Worm (Caenorhabditis elegans) whole organism, L4 larva: ENCODE measurements around the gene R09D1.14.

ENCODE experiments used
- F10B5.3 ChIP-seq: sonication (generic microtip); optimal IDR thresholded peaks from 2 replicates; lab custom pipeline; 2016; ENCODE audit warnings: mild to moderate bottlenecking, missing genetic modification characterization, missing compliant biosample characterization
- T20F7.1 ChIP-seq: fragments of 200-800 bp; sonication (Bioruptor generic); optimal IDR thresholded peaks from 2 replicates; lab custom pipeline; 2018; ENCODE audit warnings: mild to moderate bottlenecking, missing genetic modification characterization, missing compliant biosample characterization
- Y48G9A.11 ChIP-seq: fragments of 200-800 bp; sonication (Bioruptor generic); IDR thresholded peaks from 2 replicates; pipeline ENCODE4 v1.3.6; 2022; ENCODE audit warnings: missing genetic modification reagents, missing genetic modification characterization, missing compliant biosample characterization
- aly-2 ChIP-seq: sonication (generic microtip); optimal IDR thresholded peaks from 2 replicates; lab custom pipeline; 2018; ENCODE audit warnings: missing biosample characterization, missing genetic modification characterization
- ceh-28 ChIP-seq: fragments of 150-350 bp; optimal IDR thresholded peaks from 2 replicates; lab custom pipeline; 2014; ENCODE audit warnings: missing biosample characterization, missing genetic modification reagents, missing genetic modification characterization
- ceh-32 ChIP-seq: sonication (generic microtip); optimal IDR thresholded peaks from 2 replicates; lab custom pipeline; 2016; ENCODE audit warnings: mild to moderate bottlenecking, missing genetic modification characterization, missing compliant biosample characterization; ENCODE audit not compliant: poor library complexity
- daf-16 ChIP-seq, 3 experiments: sonication (generic microtip); optimal IDR thresholded peaks; 2 replicates each; lab custom pipeline; 2016 to 2017; ENCODE audit warnings: missing genetic modification characterization in 3 of 3, missing genetic modification reagents in 3 of 3, mild to moderate bottlenecking in 2 of 3, missing compliant biosample characterization in 2 of 3, missing biosample characterization in 1 of 3, moderate library complexity in 1 of 3
- daf-19 ChIP-seq: fragments of 200-800 bp; sonication (Bioruptor generic); conservative IDR thresholded peaks from 2 replicates; pipeline ENCODE4 v1.3.6; 2022; ENCODE audit warnings: missing genetic modification characterization, missing compliant biosample characterization
- dmd-6 ChIP-seq: fragments of 200-800 bp; sonication (Bioruptor generic); IDR thresholded peaks from 2 replicates; pipeline ENCODE4 v1.3.6; 2022; ENCODE audit warnings: missing genetic modification reagents, missing genetic modification characterization, missing compliant biosample characterization
- dmd-8 ChIP-seq: fragments of 200-800 bp; sonication (Bioruptor generic); IDR thresholded peaks from 2 replicates; pipeline ENCODE4 v1.3.6; 2022; ENCODE audit warnings: missing genetic modification characterization, missing compliant biosample characterization
- dmd-9 ChIP-seq: fragments of 200-800 bp; sonication (Bioruptor generic); IDR thresholded peaks from 2 replicates; pipeline ENCODE4 v1.3.6; 2022; ENCODE audit warnings: missing genetic modification reagents, missing genetic modification characterization, missing compliant biosample characterization
- dpl-1 ChIP-seq: fragments of 150-350 bp; optimal IDR thresholded peaks from 2 replicates; lab custom pipeline; 2014; ENCODE audit warnings: missing biosample characterization, missing genetic modification reagents, missing genetic modification characterization
- dve-1 ChIP-seq: sonication (generic microtip); optimal IDR thresholded peaks from 2 replicates; lab custom pipeline; 2017; ENCODE audit warnings: antibody characterized with exemption, mild to moderate bottlenecking, missing genetic modification characterization, missing compliant biosample characterization; ENCODE audit not compliant: insufficient read depth
- egl-27 ChIP-seq: sonication (generic microtip); optimal IDR thresholded peaks from 3 replicates; lab custom pipeline; 2017; ENCODE audit warnings: missing biosample characterization, missing genetic modification reagents, missing genetic modification characterization
- egl-43 ChIP-seq: fragments of 200-800 bp; sonication (Bioruptor generic); IDR thresholded peaks from 2 replicates; pipeline ENCODE4 v1.3.6; 2022; ENCODE audit warnings: missing genetic modification reagents, missing genetic modification characterization, missing compliant biosample characterization
- fos-1 ChIP-seq: fragments of 150-350 bp; optimal IDR thresholded peaks from 2 replicates; lab custom pipeline; 2014; ENCODE audit warnings: missing biosample characterization, missing genetic modification characterization
- gei-8 ChIP-seq: fragments of 200-800 bp; sonication (Bioruptor generic); optimal IDR thresholded peaks from 2 replicates; lab custom pipeline; 2018; ENCODE audit warnings: mild to moderate bottlenecking, missing genetic modification characterization, missing compliant biosample characterization
- hif-1 ChIP-seq, 2 experiments: sonication (generic microtip); optimal IDR thresholded peaks; 2 replicates each; lab custom pipeline; 2016 to 2017; ENCODE audit warnings: missing compliant biosample characterization in 2 of 2, missing genetic modification characterization in 2 of 2, missing genetic modification reagents in 2 of 2, missing genotype in 2 of 2, mild to moderate bottlenecking in 1 of 2
- hlh-11 ChIP-seq: fragments of 200-800 bp; sonication (Bioruptor generic); optimal IDR thresholded peaks from 2 replicates; lab custom pipeline; 2018; ENCODE audit warnings: mild to moderate bottlenecking, missing genetic modification characterization, missing compliant biosample characterization
- hlh-30 ChIP-seq: sonication (generic microtip); optimal IDR thresholded peaks from 2 replicates; lab custom pipeline; 2017; ENCODE audit warnings: antibody characterized with exemption, mild to moderate bottlenecking, missing genetic modification characterization, missing compliant biosample characterization; ENCODE audit not compliant: insufficient read depth
- jun-1 ChIP-seq: fragments of 150-350 bp; optimal IDR thresholded peaks from 2 replicates; lab custom pipeline; 2014; ENCODE audit warnings: missing biosample characterization, missing genetic modification reagents, missing genetic modification characterization
- lim-7 ChIP-seq: fragments of 200-800 bp; sonication (Bioruptor generic); IDR thresholded peaks from 2 replicates; pipeline ENCODE4 v1.3.6; 2022; ENCODE audit warnings: missing genetic modification characterization, missing compliant biosample characterization
- lin-15B ChIP-seq: fragments of 150-350 bp; sonication (generic microtip); optimal IDR thresholded peaks from 3 replicates; lab custom pipeline; 2014; ENCODE audit warnings: missing biosample characterization, missing genetic modification characterization
- lin-29 ChIP-seq: fragments of 200-800 bp; sonication (Bioruptor generic); IDR thresholded peaks from 2 replicates; pipeline ENCODE4 v1.3.6; 2022; ENCODE audit warnings: missing genetic modification reagents, missing genetic modification characterization, missing compliant biosample characterization
- lin-38 ChIP-seq: fragments of 200-800 bp; sonication (Bioruptor generic); IDR thresholded peaks from 2 replicates; pipeline ENCODE4 v1.3.6; 2022; ENCODE audit warnings: missing genetic modification reagents, missing genetic modification characterization, missing compliant biosample characterization
- lin-39 ChIP-seq: fragments of 150-350 bp; optimal IDR thresholded peaks from 2 replicates; lab custom pipeline; 2014; ENCODE audit warnings: missing biosample characterization, missing genetic modification reagents, missing genetic modification characterization
- lsy-2 ChIP-seq, 2 experiments: fragments of 150-350 bp in 1 of 2; sonication (generic microtip) in 1 of 2; optimal IDR thresholded peaks; 2 replicates each; lab custom pipeline; 2014 to 2017; ENCODE audit warnings: missing biosample characterization in 2 of 2, missing genetic modification characterization in 2 of 2
- mdl-1 ChIP-seq, 2 experiments: fragments of 150-350 bp in 1 of 2; sonication (generic microtip) in 1 of 2; optimal IDR thresholded peaks; 2 replicates each; lab custom pipeline; 2014 to 2017; ENCODE audit warnings: missing biosample characterization in 2 of 2, missing genetic modification characterization in 2 of 2
- mdt-29 ChIP-seq: fragments of 200-800 bp; sonication (Bioruptor generic); IDR thresholded peaks from 2 replicates; pipeline ENCODE4 v1.3.6; 2022; ENCODE audit warnings: missing genetic modification reagents, missing genetic modification characterization, missing compliant biosample characterization
- nhr-237 ChIP-seq: sonication (generic microtip); optimal IDR thresholded peaks from 2 replicates; lab custom pipeline; 2017; ENCODE audit warnings: missing biosample characterization, missing genetic modification characterization
- nhr-25 ChIP-seq: sonication (generic microtip); optimal IDR thresholded peaks from 2 replicates; lab custom pipeline; 2017; ENCODE audit warnings: missing genetic modification characterization, mild to moderate bottlenecking, missing compliant biosample characterization, antibody characterized with exemption, moderate library complexity, borderline replicate concordance; ENCODE audit not compliant: insufficient read depth
- nhr-28 ChIP-seq: fragments of 150-350 bp; optimal IDR thresholded peaks from 2 replicates; lab custom pipeline; 2014; ENCODE audit warnings: missing biosample characterization, missing genetic modification characterization
- nhr-41 ChIP-seq: fragments of 200-800 bp; sonication (Bioruptor generic); IDR thresholded peaks from 2 replicates; pipeline ENCODE4 v1.3.6; 2022; ENCODE audit warnings: missing genetic modification reagents, missing genetic modification characterization, missing compliant biosample characterization
- nhr-42 ChIP-seq: fragments of 200-800 bp; sonication (Bioruptor generic); IDR thresholded peaks from 2 replicates; pipeline ENCODE4 v1.3.6; 2022; ENCODE audit warnings: missing genetic modification characterization, missing compliant biosample characterization
- nhr-48 ChIP-seq: sonication (generic microtip); optimal IDR thresholded peaks from 2 replicates; lab custom pipeline; 2016; ENCODE audit warnings: mild to moderate bottlenecking, missing genetic modification characterization, missing compliant biosample characterization
- nhr-6 ChIP-seq: fragments of 150-350 bp; optimal IDR thresholded peaks from 2 replicates; lab custom pipeline; 2014; ENCODE audit warnings: missing biosample characterization, missing genetic modification characterization
- nhr-76 ChIP-seq: fragments of 150-350 bp; optimal IDR thresholded peaks from 2 replicates; lab custom pipeline; 2014; ENCODE audit warnings: missing biosample characterization, missing genetic modification characterization
- pha-4 ChIP-seq, 2 experiments: fragments of 150-350 bp in 1 of 2; fragments of 200-800 bp in 1 of 2; sonication (Bioruptor generic) in 1 of 2; IDR thresholded peaks in 1 of 2; optimal IDR thresholded peaks in 1 of 2; 2 replicates each; pipeline versions ENCODE4 v1.3.6 to Lab custom; 2014 to 2022; ENCODE audit warnings: missing genetic modification characterization in 2 of 2, missing genetic modification reagents in 2 of 2, missing biosample characterization in 1 of 2, missing compliant biosample characterization in 1 of 2
- pqm-1 ChIP-seq: sonication (generic microtip); optimal IDR thresholded peaks from 2 replicates; lab custom pipeline; 2017; ENCODE audit warnings: missing biosample characterization, missing genetic modification characterization
- rbr-2 ChIP-seq: sonication (generic microtip); optimal IDR thresholded peaks from 2 replicates; lab custom pipeline; 2016; ENCODE audit warnings: missing genotype, missing genetic modification characterization, missing compliant biosample characterization
- sdz-12 ChIP-seq: fragments of 200-800 bp; sonication (Bioruptor generic); optimal IDR thresholded peaks from 2 replicates; lab custom pipeline; 2018; ENCODE audit warnings: mild to moderate bottlenecking, missing genetic modification characterization, missing compliant biosample characterization
- set-16 ChIP-seq: fragments of 200-800 bp; sonication (Bioruptor generic); IDR thresholded peaks from 2 replicates; pipeline ENCODE4 v1.3.6; 2022; ENCODE audit warnings: missing genetic modification reagents, missing genetic modification characterization, missing compliant biosample characterization
- tra-1 ChIP-seq: fragments of 200-800 bp; sonication (Bioruptor generic); IDR thresholded peaks from 2 replicates; pipeline ENCODE4 v1.3.6; 2022; ENCODE audit warnings: missing genetic modification reagents, missing genetic modification characterization, missing compliant biosample characterization
- unc-39 ChIP-seq: sonication (generic microtip); optimal IDR thresholded peaks from 2 replicates; lab custom pipeline; 2017; ENCODE audit warnings: missing biosample characterization, missing genetic modification characterization
- unc-62 ChIP-seq, 3 experiments: fragments of 150-350 bp in 1 of 3; sonication (generic microtip); optimal IDR thresholded peaks in 2 of 3; peaks in 1 of 3; 1 replicate in 1 of 3; 2 replicates in 2 of 3; lab custom pipeline; 2014 to 2017; ENCODE audit warnings: missing biosample characterization in 3 of 3, missing genetic modification characterization in 3 of 3, missing genetic modification reagents in 3 of 3, missing genotype in 1 of 3
- zag-1 ChIP-seq: fragments of 150-350 bp; optimal IDR thresholded peaks from 2 replicates; lab custom pipeline; 2014; ENCODE audit warnings: missing biosample characterization, missing genetic modification characterization
- zfp-2 ChIP-seq: sonication (generic microtip); optimal IDR thresholded peaks from 2 replicates; lab custom pipeline; 2016; ENCODE audit warnings: mild to moderate bottlenecking, missing genetic modification characterization, missing compliant biosample characterization
- zfp-3 ChIP-seq: fragments of 200-800 bp; sonication (Bioruptor generic); conservative IDR thresholded peaks from 2 replicates; pipeline ENCODE4 v1.3.6; 2022; ENCODE audit warnings: missing genetic modification reagents, missing genetic modification characterization, missing compliant biosample characterization
- ztf-7 ChIP-seq: fragments of 150-350 bp; optimal IDR thresholded peaks from 2 replicates; lab custom pipeline; 2014; ENCODE audit warnings: missing biosample characterization, missing genetic modification characterization

The R09D1.14 gene

DNA sequence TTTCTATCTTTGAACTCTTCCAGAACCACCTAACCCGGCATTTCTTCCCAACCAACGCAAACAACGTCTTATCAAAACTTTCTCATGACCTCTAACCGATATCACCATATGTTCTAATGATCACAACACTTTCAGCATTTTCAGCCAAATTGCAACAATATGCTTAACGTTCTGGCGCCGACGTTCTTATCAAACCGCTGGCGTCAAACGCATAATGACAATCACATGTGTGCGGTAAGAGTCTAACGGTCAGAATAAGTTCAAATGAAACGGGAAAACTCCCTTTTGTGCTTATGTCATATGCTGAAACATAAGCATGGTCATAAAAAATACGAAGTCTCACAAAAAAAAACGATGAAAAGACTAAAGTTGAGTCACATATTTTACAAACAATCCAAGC lies 41.6 kb upstream of the R09D1.14 start (continued):
- TF ChIP-seq egl-27 (tag; lab: Kevin White, UChicago), result no peak
- no peak for TF ChIP-seq rbr-2
- no peak for TF ChIP-seq unc-39
- no peak for TF ChIP-seq nhr-6 (tag; lab: Kevin White, UChicago)
- TF ChIP-seq dmd-8, result no peak
- TF ChIP-seq dmd-6, result peak; percentile 98
- TF ChIP-seq hlh-30 (tag; lab: Kevin White, UChicago), result peak; percentile 86
- no peak for TF ChIP-seq daf-19 (GFP tag; lab: Robert Waterston, UW)
- peak in 1 of 2 experiments; percentile 49 for TF ChIP-seq hif-1 (tag; optimal IDR thresholded peaks at IDR 0.05; lab: Kevin White, UChicago)
- no peak for TF ChIP-seq F10B5.3 (tag; lab: Kevin White, UChicago)
- no peak for TF ChIP-seq ceh-28 (tag; lab: Kevin White, UChicago)
- TF ChIP-seq tra-1 (GFP tag; lab: Robert Waterston, UW), result peak; percentile 88
- TF ChIP-seq nhr-76 (tag; lab: Kevin White, UChicago), result no peak
- TF ChIP-seq dpl-1, result no peak
- TF ChIP-seq mdl-1 (tag; optimal IDR thresholded peaks at IDR 0.05; lab: Kevin White, UChicago), result peak in 1 of 2 experiments; percentile 25
- peak in 1 of 2 experiments; percentile 41 for TF ChIP-seq lsy-2 (tag; optimal IDR thresholded peaks at IDR 0.05; lab: Kevin White, UChicago)
- TF ChIP-seq lin-15B (tag; lab: Kevin White, UChicago), result no peak
- no peak for TF ChIP-seq lim-7 (GFP tag; lab: Robert Waterston, UW)
- TF ChIP-seq nhr-237 (tag; lab: Kevin White, UChicago), result no peak
- no peak for TF ChIP-seq nhr-25 (tag; lab: Kevin White, UChicago)
- no peak for TF ChIP-seq Y48G9A.11
- peak; percentile 53 for TF ChIP-seq jun-1
- peak; percentile 95 for TF ChIP-seq hlh-11 (tag; lab: Kevin White, UChicago)
- TF ChIP-seq T20F7.1, result peak; percentile 55
- peak; percentile 81 for TF ChIP-seq pqm-1 (tag; lab: Kevin White, UChicago)
- TF ChIP-seq pha-4 (GFP tag; IDR thresholded peaks at IDR 0.05; lab: Robert Waterston, UW), result no peak
- peak; percentile 44 for TF ChIP-seq pha-4 (tag; optimal IDR thresholded peaks at IDR 0.05; lab: Kevin White, UChicago)
- TF ChIP-seq dve-1 (tag; lab: Kevin White, UChicago), result peak; percentile 96
- TF ChIP-seq nhr-42 (GFP tag; lab: Robert Waterston, UW), result no peak
- peak in 1 of 2 experiments; percentile 49 for TF ChIP-seq daf-16 (GFP tag; optimal IDR thresholded peaks at IDR 0.05; lab: Kevin White, UChicago)
- TF ChIP-seq daf-16 (tag; optimal IDR thresholded peaks at IDR 0.05; lab: Kevin White, UChicago), result peak; percentile 96
- TF ChIP-seq nhr-28 (tag; lab: Kevin White, UChicago), result peak; percentile 92
- peak; percentile 93 for TF ChIP-seq mdt-29 (GFP tag; lab: Robert Waterston, UW)
- no peak for TF ChIP-seq sdz-12 (GFP tag; lab: Kevin White, UChicago)
- TF ChIP-seq ztf-7 (tag; lab: Kevin White, UChicago), result no peak
- TF ChIP-seq fos-1 (tag; lab: Kevin White, UChicago), result peak; percentile 82
- TF ChIP-seq set-16 (GFP tag; lab: Robert Waterston, UW), result no peak
- peak; percentile 62 for TF ChIP-seq gei-8
- TF ChIP-seq ceh-32, result no peak
- TF ChIP-seq zfp-3 (GFP tag; lab: Robert Waterston, UW), result no peak
- no peak for TF ChIP-seq zfp-2
- TF ChIP-seq aly-2 (tag; lab: Kevin White, UChicago), result no peak
- peak in 1 of 2 experiments; percentile 62 for TF ChIP-seq unc-62 (GFP tag; optimal IDR thresholded peaks at IDR 0.05 in 1 of 2; lab: Kevin White, UChicago)
- TF ChIP-seq unc-62 (tag; optimal IDR thresholded peaks at IDR 0.05; lab: Kevin White, UChicago), result no peak
- peak; percentile 86 for TF ChIP-seq nhr-41 (GFP tag; lab: Robert Waterston, UW)
- no peak for TF ChIP-seq egl-43
- no peak for TF ChIP-seq lin-39 (tag; lab: Kevin White, UChicago)
- no peak for TF ChIP-seq dmd-9 (GFP tag; lab: Robert Waterston, UW)
- TF ChIP-seq nhr-48 (tag; lab: Kevin White, UChicago), result peak; percentile 86
- TF ChIP-seq lin-29, result no peak
- no peak for TF ChIP-seq lin-38
- no peak for TF ChIP-seq zag-1 (tag; lab: Kevin White, UChicago)
